Worm (Caenorhabditis elegans) whole organism, mixed stage, embryonic: ENCODE results near the gene lron-10.

ENCODE experiments used
- blmp-1 ChIP-seq: fragments of 150-350 bp; optimal IDR thresholded peaks from 2 replicates; lab custom pipeline; 2014; ENCODE audit warnings: missing biosample characterization, missing genetic modification characterization
- ces-1 ChIP-seq: fragments of 150-350 bp; optimal IDR thresholded peaks from 2 replicates; lab custom pipeline; 2014; ENCODE audit warnings: missing biosample characterization, missing genetic modification reagents, missing genetic modification characterization
- elt-3 ChIP-seq: fragments of 150-350 bp; optimal IDR thresholded peaks from 2 replicates; lab custom pipeline; 2014; ENCODE audit warnings: missing biosample characterization, missing genetic modification characterization
- flh-1 ChIP-seq: fragments of 200-800 bp; sonication (Bioruptor generic); optimal IDR thresholded peaks from 2 replicates; lab custom pipeline; 2018; ENCODE audit warnings: mild to moderate bottlenecking, missing genetic modification characterization, moderate library complexity, missing compliant biosample characterization
- hlh-1 ChIP-seq: fragments of 150-350 bp; optimal IDR thresholded peaks from 2 replicates; lab custom pipeline; 2014; ENCODE audit warnings: missing biosample characterization, missing genetic modification reagents, missing genetic modification characterization
- lin-13 ChIP-seq: fragments of 150-350 bp; optimal IDR thresholded peaks from 2 replicates; lab custom pipeline; 2014; ENCODE audit warnings: missing biosample characterization, missing genetic modification characterization
- mep-1 ChIP-seq: fragments of 150-350 bp; optimal IDR thresholded peaks from 2 replicates; lab custom pipeline; 2017; ENCODE audit warnings: missing biosample characterization, missing genetic modification reagents, missing genetic modification characterization, inconsistent platforms
- nhr-12 ChIP-seq: fragments of 150-350 bp; optimal IDR thresholded peaks from 2 replicates; lab custom pipeline; 2014; ENCODE audit warnings: missing biosample characterization, missing genetic modification characterization
- nhr-28 ChIP-seq: fragments of 150-350 bp; optimal IDR thresholded peaks from 2 replicates; lab custom pipeline; 2014; ENCODE audit warnings: missing biosample characterization, missing genetic modification characterization
- pha-4 ChIP-seq: fragments of 150-350 bp; optimal IDR thresholded peaks from 2 replicates; lab custom pipeline; 2018; ENCODE audit warnings: missing biosample characterization, missing genetic modification reagents, missing genetic modification characterization
- snpc-4 ChIP-seq: fragments of 150-350 bp; optimal IDR thresholded peaks from 2 replicates; lab custom pipeline; 2014; ENCODE audit warnings: missing biosample characterization, missing genetic modification characterization
- tbx-8 ChIP-seq: fragments of 200-800 bp; sonication (Bioruptor generic); optimal IDR thresholded peaks from 2 replicates; lab custom pipeline; 2018; ENCODE audit warnings: mild to moderate bottlenecking, missing genetic modification characterization, moderate library complexity, missing compliant biosample characterization
- unc-62 ChIP-seq: fragments of 150-350 bp; optimal IDR thresholded peaks from 2 replicates; lab custom pipeline; 2014; ENCODE audit warnings: missing biosample characterization, missing genetic modification reagents, missing genetic modification characterization
- ztf-11 ChIP-seq: fragments of 150-350 bp; optimal IDR thresholded peaks from 2 replicates; lab custom pipeline; 2014; ENCODE audit warnings: missing biosample characterization, missing genetic modification characterization

- TF ChIP-seq ces-1 (GFP tag; lab: Kevin White, UChicago) = no peak
- TF ChIP-seq pha-4 = no peak
- TF ChIP-seq nhr-28 (tag; lab: Kevin White, UChicago) = no peak
- no peak for TF ChIP-seq snpc-4 (tag; lab: Kevin White, UChicago)
- TF ChIP-seq mep-1 = no peak
- TF ChIP-seq ztf-11 = no peak
- TF ChIP-seq elt-3 = no peak
- no peak for TF ChIP-seq unc-62 (GFP tag; lab: Kevin White, UChicago)
- TF ChIP-seq flh-1 (GFP tag; lab: Kevin White, UChicago) = no peak
- no peak for TF ChIP-seq lin-13
- no peak for TF ChIP-seq hlh-1 (tag; lab: Kevin White, UChicago)
- TF ChIP-seq nhr-12 (tag; lab: Kevin White, UChicago) = no peak
- no peak for TF ChIP-seq blmp-1 (tag; lab: Kevin White, UChicago)
- no peak for TF ChIP-seq tbx-8 (GFP tag; lab: Kevin White, UChicago)
Measured at ce11 chrIII:10629043-10629442, 7.9 kb upstream of the lron-10 start, which contains the start of gene swt-4.
